Fruit fly (Drosophila melanogaster): ENCODE measurements around the gene CG9628.

DNA sequence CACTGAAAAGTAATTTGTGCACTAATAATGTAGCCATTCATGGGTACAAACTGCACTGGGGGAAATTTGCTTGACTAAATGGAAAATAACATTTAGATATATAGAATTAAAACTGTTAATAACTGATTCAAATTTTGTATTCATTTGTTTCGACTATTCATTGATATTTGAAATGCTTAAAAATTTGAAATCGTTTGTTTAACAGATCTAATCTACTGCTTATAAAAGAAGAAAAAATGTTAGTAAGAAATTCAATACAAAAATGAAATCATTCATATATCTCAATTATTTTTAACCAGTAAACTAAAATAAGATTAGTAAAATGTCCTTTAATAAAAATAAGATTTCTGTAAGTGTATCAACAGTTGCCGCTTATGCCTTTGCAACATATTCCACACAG, 46.6 kb upstream of the CG9628 start:
- TF ChIP-seq pdm3 (GFP tag; optimal IDR thresholded peaks at IDR 0.05) = no peak
- no peak for TF ChIP-seq CG15336 (GFP tag; IDR thresholded peaks at IDR 0.05)
- TF ChIP-seq CG16779 (tag; optimal IDR thresholded peaks at IDR 0.05) = no peak
- TF ChIP-seq OdsH (GFP tag; optimal IDR thresholded peaks at IDR 0.05) = no peak
- TF ChIP-seq CG31627 (GFP tag; optimal IDR thresholded peaks at IDR 0.05) = no peak
- no peak for TF ChIP-seq Blimp-1 (GFP tag; optimal IDR thresholded peaks at IDR 0.05)

All from whole organism, prepupa.